Worm (Caenorhabditis elegans) whole organism, L4/young adult: Measurements from ENCODE around the gene EGAP2.2.

Experiments used
- W03F9.2 ChIP-seq: fragments of 150-350 bp; optimal IDR thresholded peaks from 2 replicates; lab custom pipeline; 2014; ENCODE audit warnings: missing biosample characterization, missing genetic modification characterization
- dao-5 ChIP-seq: sonication (generic microtip); optimal IDR thresholded peaks from 2 replicates; lab custom pipeline; 2016; ENCODE audit warnings: missing genotype, missing genetic modification characterization, moderate library complexity, missing compliant biosample characterization
- him-1 ChIP-seq: sonication (generic microtip); optimal IDR thresholded peaks from 2 replicates; lab custom pipeline; 2016; ENCODE audit warnings: missing genotype, missing genetic modification reagents, missing genetic modification characterization, missing compliant biosample characterization

Gene EGAP2.2

ce11 chrII:5277780-5278179 is 48.1 kb downstream of the EGAP2.2 start:
- no peak for TF ChIP-seq dao-5 (tag; lab: Kevin White, UChicago)
- TF ChIP-seq him-1 (tag; lab: Kevin White, UChicago), result no peak
- no peak for TF ChIP-seq W03F9.2 (tag; lab: Kevin White, UChicago)
